Worm (Caenorhabditis elegans) whole organism, L3 larva: ENCODE data around the gene wago-5.
A peak's percentile ranks its signal among the peaks of the same experiment; 100 is the strongest.

Experiments used
- R02D3.7 ChIP-seq: fragments of 150-350 bp; optimal IDR thresholded peaks from 2 replicates; lab custom pipeline; 2014; ENCODE audit warnings: missing biosample characterization, missing genetic modification characterization
- aly-2 ChIP-seq: fragments of 150-350 bp; optimal IDR thresholded peaks from 2 replicates; lab custom pipeline; 2014; ENCODE audit warnings: missing biosample characterization, missing genetic modification characterization
- ama-1 ChIP-seq: fragments of 150-350 bp; optimal IDR thresholded peaks from 2 replicates; lab custom pipeline; 2018
- ceh-16 ChIP-seq: sonication (generic microtip); optimal IDR thresholded peaks from 2 replicates; lab custom pipeline; 2017; ENCODE audit warnings: missing biosample characterization, missing genetic modification characterization
- ceh-82 ChIP-seq: fragments of 150-350 bp; optimal IDR thresholded peaks from 2 replicates; lab custom pipeline; 2014; ENCODE audit warnings: missing biosample characterization, missing genetic modification characterization
- ceh-9 ChIP-seq: sonication (generic microtip); optimal IDR thresholded peaks from 2 replicates; lab custom pipeline; 2018; ENCODE audit warnings: missing biosample characterization, missing genetic modification characterization
- daf-12 ChIP-seq: fragments of 150-350 bp; optimal IDR thresholded peaks from 2 replicates; lab custom pipeline; 2014; ENCODE audit warnings: missing biosample characterization, missing genetic modification reagents, missing genetic modification characterization
- egl-27 ChIP-seq: sonication (generic microtip); optimal IDR thresholded peaks from 4 replicates; lab custom pipeline; 2017; ENCODE audit warnings: missing biosample characterization, missing genetic modification reagents, missing genetic modification characterization
- elt-1 ChIP-seq: fragments of 150-350 bp; optimal IDR thresholded peaks from 2 replicates; lab custom pipeline; 2014; ENCODE audit warnings: missing biosample characterization, missing genetic modification characterization
- elt-2 ChIP-seq: sonication (generic microtip); optimal IDR thresholded peaks from 2 replicates; lab custom pipeline; 2016; ENCODE audit warnings: missing genetic modification reagents, mild to moderate bottlenecking, missing genetic modification characterization, missing compliant biosample characterization
- elt-3 ChIP-seq, 3 experiments: fragments of 150-350 bp in 1 of 3; sonication (generic microtip) in 2 of 3; optimal IDR thresholded peaks; 2 replicates in 2 of 3; 4 replicates in 1 of 3; lab custom pipeline; 2014 to 2017; ENCODE audit warnings: missing biosample characterization in 3 of 3, missing genetic modification characterization in 3 of 3
- eor-1 ChIP-seq, 2 experiments: fragments of 150-350 bp; optimal IDR thresholded peaks; 2 replicates each; lab custom pipeline; 2014 to 2018; ENCODE audit warnings: missing biosample characterization in 2 of 2, missing genetic modification characterization in 2 of 2
- fkh-10 ChIP-seq: sonication (generic microtip); optimal IDR thresholded peaks from 2 replicates; lab custom pipeline; 2017; ENCODE audit warnings: missing biosample characterization, missing genetic modification reagents, missing genetic modification characterization
- fkh-2 ChIP-seq: fragments of 150-350 bp; optimal IDR thresholded peaks from 2 replicates; lab custom pipeline; 2014; ENCODE audit warnings: missing biosample characterization, missing genetic modification reagents, missing genetic modification characterization
- fos-1 ChIP-seq: fragments of 150-350 bp; optimal IDR thresholded peaks from 2 replicates; lab custom pipeline; 2014; ENCODE audit warnings: missing biosample characterization, missing genetic modification characterization
- hmg-11 ChIP-seq: sonication (generic microtip); optimal IDR thresholded peaks from 2 replicates; lab custom pipeline; 2016; ENCODE audit warnings: missing genetic modification characterization, missing compliant biosample characterization
- lin-15B ChIP-seq: fragments of 150-350 bp; optimal IDR thresholded peaks from 2 replicates; lab custom pipeline; 2014; ENCODE audit warnings: missing biosample characterization, missing genetic modification characterization
- lin-39 ChIP-seq: fragments of 150-350 bp; optimal IDR thresholded peaks from 2 replicates; lab custom pipeline; 2018; ENCODE audit warnings: missing biosample characterization, missing genetic modification reagents, missing genetic modification characterization
- lsy-12 ChIP-seq: sonication (generic microtip); optimal IDR thresholded peaks from 2 replicates; lab custom pipeline; 2016; ENCODE audit warnings: mild to moderate bottlenecking, missing genetic modification characterization, missing compliant biosample characterization
- mdl-1 ChIP-seq: fragments of 150-350 bp; optimal IDR thresholded peaks from 2 replicates; lab custom pipeline; 2014; ENCODE audit warnings: missing biosample characterization, missing genetic modification characterization
- mml-1 ChIP-seq: fragments of 150-350 bp; sonication (generic microtip); optimal IDR thresholded peaks from 3 replicates; lab custom pipeline; 2014; ENCODE audit warnings: missing biosample characterization, missing genetic modification characterization
- nfya-1 ChIP-seq: sonication (generic microtip); optimal IDR thresholded peaks from 2 replicates; lab custom pipeline; 2017; ENCODE audit warnings: missing genetic modification characterization, mild to moderate bottlenecking, missing compliant biosample characterization, antibody characterized with exemption, moderate library complexity; ENCODE audit not compliant: insufficient read depth
- nhr-11 ChIP-seq: fragments of 150-350 bp; optimal IDR thresholded peaks from 2 replicates; lab custom pipeline; 2014; ENCODE audit warnings: missing biosample characterization, missing genetic modification characterization
- nhr-12 ChIP-seq: fragments of 150-350 bp; optimal IDR thresholded peaks from 2 replicates; lab custom pipeline; 2014; ENCODE audit warnings: missing biosample characterization, missing genetic modification characterization
- nhr-23 ChIP-seq: fragments of 150-350 bp; optimal IDR thresholded peaks from 2 replicates; lab custom pipeline; 2014; ENCODE audit warnings: missing biosample characterization, missing genetic modification reagents, missing genetic modification characterization
- nhr-237 ChIP-seq: fragments of 150-350 bp; optimal IDR thresholded peaks from 2 replicates; lab custom pipeline; 2014; ENCODE audit warnings: missing biosample characterization, missing genetic modification characterization
- nhr-28 ChIP-seq: fragments of 150-350 bp; optimal IDR thresholded peaks from 2 replicates; lab custom pipeline; 2014; ENCODE audit warnings: missing biosample characterization, missing genetic modification characterization
- nhr-43 ChIP-seq: sonication (generic microtip); optimal IDR thresholded peaks from 2 replicates; lab custom pipeline; 2016; ENCODE audit warnings: mild to moderate bottlenecking, missing genetic modification characterization, missing compliant biosample characterization; ENCODE audit not compliant: poor library complexity, severe bottlenecking
- nhr-67 ChIP-seq: fragments of 150-350 bp; optimal IDR thresholded peaks from 2 replicates; lab custom pipeline; 2014; ENCODE audit warnings: missing biosample characterization, missing genetic modification characterization
- nhr-76 ChIP-seq: fragments of 150-350 bp; sonication (generic microtip); optimal IDR thresholded peaks from 5 replicates; lab custom pipeline; 2014; ENCODE audit warnings: missing biosample characterization, missing genetic modification characterization
- nhr-77 ChIP-seq: fragments of 150-350 bp; optimal IDR thresholded peaks from 2 replicates; lab custom pipeline; 2014; ENCODE audit warnings: missing biosample characterization, missing genetic modification characterization
- pha-4 ChIP-seq: fragments of 150-350 bp; optimal IDR thresholded peaks from 2 replicates; lab custom pipeline; 2014; ENCODE audit warnings: missing biosample characterization, missing genetic modification reagents, missing genetic modification characterization
- pqm-1 ChIP-seq: fragments of 150-350 bp; optimal IDR thresholded peaks from 2 replicates; lab custom pipeline; 2017; ENCODE audit warnings: missing biosample characterization, missing genetic modification characterization, inconsistent platforms
- sea-2 ChIP-seq: fragments of 150-350 bp; sonication (generic microtip); optimal IDR thresholded peaks from 4 replicates; lab custom pipeline; 2014; ENCODE audit warnings: missing biosample characterization, missing genetic modification reagents, missing genetic modification characterization
- skn-1 ChIP-seq: fragments of 150-350 bp; optimal IDR thresholded peaks from 2 replicates; lab custom pipeline; 2014; ENCODE audit warnings: missing biosample characterization, missing genetic modification characterization
- tbx-2 ChIP-seq: sonication (generic microtip); optimal IDR thresholded peaks from 2 replicates; lab custom pipeline; 2016; ENCODE audit warnings: mild to moderate bottlenecking, missing genetic modification characterization, missing compliant biosample characterization
- unc-39 ChIP-seq: sonication (generic microtip); optimal IDR thresholded peaks from 4 replicates; lab custom pipeline; 2017; ENCODE audit warnings: missing biosample characterization, missing genetic modification characterization
- unc-62 ChIP-seq: fragments of 150-350 bp; sonication (generic microtip); optimal IDR thresholded peaks from 4 replicates; lab custom pipeline; 2014; ENCODE audit warnings: missing biosample characterization, missing genetic modification reagents, missing genetic modification characterization
- zag-1 ChIP-seq: fragments of 150-350 bp; optimal IDR thresholded peaks from 2 replicates; lab custom pipeline; 2014; ENCODE audit warnings: missing biosample characterization, missing genetic modification characterization
- ztf-11 ChIP-seq: fragments of 150-350 bp; optimal IDR thresholded peaks from 2 replicates; lab custom pipeline; 2014; ENCODE audit warnings: missing biosample characterization, missing genetic modification characterization
- ztf-4 ChIP-seq: fragments of 150-350 bp; optimal IDR thresholded peaks from 2 replicates; lab custom pipeline; 2014; ENCODE audit warnings: missing biosample characterization, missing genetic modification characterization

wago-5 gene

DNA sequence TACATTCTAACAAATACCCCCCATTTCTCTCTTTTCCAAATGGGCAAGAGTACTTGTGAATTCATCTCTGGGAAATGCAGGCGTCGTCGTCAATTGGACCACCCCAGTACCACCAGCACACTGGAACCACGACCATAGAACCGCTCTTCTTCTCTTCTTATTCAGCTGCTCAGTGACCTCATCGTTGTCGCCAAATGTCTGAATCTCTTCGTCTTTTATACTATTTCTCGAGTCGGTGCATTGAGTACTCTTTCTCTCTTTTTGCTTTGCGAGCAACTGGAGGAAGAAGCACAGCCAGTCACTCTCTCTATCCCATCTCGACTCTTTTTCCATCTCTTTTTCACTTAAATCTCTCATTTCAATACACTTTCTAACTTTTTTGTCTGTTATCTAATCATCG lies 35.4 kb downstream of the wago-5 start:
- TF ChIP-seq lin-39 (tag; lab: Kevin White, UChicago) (peak; percentile 1), ceh-9 (no peak), R02D3.7 (tag; lab: Kevin White, UChicago) (no peak), ceh-16 (tag; lab: Kevin White, UChicago) (no peak), ama-1 (lab: Kevin White, UChicago) (no peak), pqm-1 (tag; lab: Kevin White, UChicago) (no peak), nhr-237 (no peak), tbx-2 (no peak), nhr-43 (tag; lab: Kevin White, UChicago) (no peak), fkh-10 (GFP tag; lab: Kevin White, UChicago) (peak; percentile 21), hmg-11 (tag; lab: Kevin White, UChicago) (peak; percentile 56), skn-1 (peak; percentile 22), zag-1 (tag; lab: Kevin White, UChicago) (no peak), aly-2 (tag; lab: Kevin White, UChicago) (no peak), fkh-2 (tag; lab: Kevin White, UChicago) (no peak), egl-27 (no peak), lin-15B (no peak), nhr-77 (tag; lab: Kevin White, UChicago) (no peak), nfya-1 (tag; lab: Kevin White, UChicago) (peak; percentile 51), daf-12 (tag; lab: Kevin White, UChicago) (no peak), nhr-28 (tag; lab: Kevin White, UChicago) (no peak), pha-4 (tag; lab: Kevin White, UChicago) (no peak), sea-2 (GFP tag; lab: Kevin White, UChicago) (no peak)

DNA sequence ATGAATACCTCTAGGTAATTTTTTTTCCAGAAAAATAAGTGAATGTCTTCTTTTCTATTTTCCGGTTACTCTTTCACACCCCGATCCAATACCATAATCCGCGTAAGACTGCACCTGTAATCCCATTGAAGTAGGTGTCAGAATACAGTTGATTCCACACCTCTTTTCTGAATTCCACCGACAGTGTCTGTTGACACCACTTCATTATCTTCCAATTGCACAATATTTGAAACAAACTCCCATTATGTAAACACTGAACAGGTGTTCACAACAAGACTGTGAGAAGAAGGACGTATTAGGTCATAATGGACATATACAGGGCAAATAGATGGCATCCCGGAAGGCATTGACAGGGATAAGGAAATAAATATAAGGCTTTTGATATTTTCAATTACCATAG lies 37.9 kb downstream of the wago-5 start:
- TF ChIP-seq nhr-12 (tag; lab: Kevin White, UChicago) (no peak), elt-2 (tag; lab: Kevin White, UChicago) (no peak), lin-39 (tag; lab: Kevin White, UChicago) (no peak), tbx-2 (no peak), lsy-12 (no peak), ceh-16 (tag; lab: Kevin White, UChicago) (no peak), eor-1 (tag; optimal IDR thresholded peaks at IDR 0.05; lab: Kevin White, UChicago) (no peak), fkh-2 (tag; lab: Kevin White, UChicago) (no peak), hmg-11 (tag; lab: Kevin White, UChicago) (no peak), skn-1 (no peak), nfya-1 (tag; lab: Kevin White, UChicago) (no peak), lin-15B (no peak)

DNA sequence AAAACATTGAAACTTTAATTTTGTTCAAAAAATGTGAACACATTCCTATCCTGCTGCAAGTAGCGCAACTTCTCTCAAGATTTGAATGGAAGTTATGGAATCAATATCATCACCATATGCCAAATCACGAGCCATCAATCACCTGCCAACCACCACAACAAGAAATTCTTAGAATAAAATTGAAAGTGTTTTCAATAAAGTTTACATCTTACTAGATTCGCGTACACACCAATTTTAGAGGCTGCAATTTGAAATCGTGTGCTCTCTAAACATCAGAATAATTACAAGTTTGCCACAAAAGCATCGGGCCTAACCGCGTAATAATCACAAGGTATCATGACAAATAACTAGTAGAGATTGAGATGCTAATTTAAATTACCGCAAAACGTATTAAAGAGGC lies 40.4 kb downstream of the wago-5 start:
- TF ChIP-seq hmg-11 (tag; lab: Kevin White, UChicago), result no peak
- no peak for TF ChIP-seq fos-1
- TF ChIP-seq unc-39 (tag; lab: Kevin White, UChicago), result no peak
- no peak for TF ChIP-seq zag-1 (tag; lab: Kevin White, UChicago)
- TF ChIP-seq nhr-11 (tag; lab: Kevin White, UChicago), result no peak
- TF ChIP-seq nhr-67 (tag; lab: Kevin White, UChicago), result no peak
- TF ChIP-seq nhr-43 (tag; lab: Kevin White, UChicago), result no peak
- no peak for TF ChIP-seq skn-1
- no peak for TF ChIP-seq mdl-1 (tag; lab: Kevin White, UChicago)
- TF ChIP-seq elt-1 (tag; lab: Kevin White, UChicago), result no peak
- TF ChIP-seq ceh-82, result no peak
- TF ChIP-seq, all 47 proteins: peak for 0

DNA sequence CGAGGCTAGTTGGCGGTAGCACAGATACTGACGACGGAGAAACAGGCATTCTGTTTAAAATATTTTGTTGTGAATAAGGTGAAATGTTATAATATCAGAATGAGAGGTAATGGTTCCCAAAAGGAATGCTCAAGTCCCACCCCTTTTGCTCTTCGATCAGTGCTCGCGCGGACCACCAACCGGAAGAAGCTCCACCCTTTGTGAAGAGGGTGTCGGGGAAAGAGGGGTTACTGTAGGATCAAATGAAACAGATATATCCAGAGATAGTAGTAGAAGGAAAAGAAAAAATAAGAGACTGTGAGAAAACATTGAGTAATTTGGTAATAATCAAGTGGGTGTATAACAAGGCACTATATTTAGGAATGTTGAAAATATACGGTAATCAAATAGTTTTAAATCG lies 41.2 kb downstream of the wago-5 start, which contains the start of the genes dmd-5 and F10C1.1:
TSS of gene dmd-5 (minus strand) at position 101 of the 400 bp plus-strand sequence.
TSS of gene F10C1.1 (plus strand) at position 110 of the 400 bp plus-strand sequence.
- TF ChIP-seq elt-2 (tag; lab: Kevin White, UChicago) (no peak), elt-3 (tag; optimal IDR thresholded peaks at IDR 0.05; lab: Kevin White, UChicago) (no peak), ceh-9 (no peak), nhr-43 (tag; lab: Kevin White, UChicago) (no peak), fkh-10 (GFP tag; lab: Kevin White, UChicago) (no peak), pqm-1 (tag; lab: Kevin White, UChicago) (no peak), nhr-76 (tag; lab: Kevin White, UChicago) (no peak), ama-1 (lab: Kevin White, UChicago) (no peak), mdl-1 (tag; lab: Kevin White, UChicago) (no peak), unc-62 (no peak), ztf-11 (tag; lab: Kevin White, UChicago) (no peak), pha-4 (tag; lab: Kevin White, UChicago) (no peak), mml-1 (tag; lab: Kevin White, UChicago) (no peak), lin-39 (tag; lab: Kevin White, UChicago) (no peak), ztf-4 (tag; lab: Kevin White, UChicago) (no peak), R02D3.7 (tag; lab: Kevin White, UChicago) (no peak), nhr-11 (tag; lab: Kevin White, UChicago) (no peak), nhr-23 (tag; lab: Kevin White, UChicago) (no peak)
